Worm (Caenorhabditis elegans) whole organism, L2 larva: Measurements from ENCODE around the gene slc-25A10.

Source experiments
- C34F6.9 ChIP-seq: fragments of 150-350 bp; optimal IDR thresholded peaks from 2 replicates; lab custom pipeline; 2014; ENCODE audit warnings: missing biosample characterization, missing genetic modification characterization
- F13H6.1 ChIP-seq: sonication (generic microtip); optimal IDR thresholded peaks from 2 replicates; lab custom pipeline; 2016; ENCODE audit warnings: missing genetic modification characterization, missing compliant biosample characterization
- R02D3.7 ChIP-seq: fragments of 150-350 bp; optimal IDR thresholded peaks from 2 replicates; lab custom pipeline; 2014; ENCODE audit warnings: missing biosample characterization, missing genetic modification characterization
- ZK546.5 ChIP-seq: sonication (generic microtip); optimal IDR thresholded peaks from 2 replicates; lab custom pipeline; 2017; ENCODE audit warnings: missing biosample characterization, missing genetic modification characterization
- alr-1 ChIP-seq: fragments of 150-350 bp; optimal IDR thresholded peaks from 2 replicates; lab custom pipeline; 2014; ENCODE audit warnings: missing biosample characterization, missing genetic modification characterization
- aly-2 ChIP-seq: fragments of 150-350 bp; optimal IDR thresholded peaks from 2 replicates; lab custom pipeline; 2014; ENCODE audit warnings: missing biosample characterization, missing genetic modification characterization
- ama-1 ChIP-seq: fragments of 150-350 bp; optimal IDR thresholded peaks from 2 replicates; lab custom pipeline; 2018; ENCODE audit warnings: inconsistent platforms
- blmp-1 ChIP-seq: sonication (generic microtip); optimal IDR thresholded peaks from 2 replicates; lab custom pipeline; 2017; ENCODE audit warnings: missing genetic modification characterization, mild to moderate bottlenecking, missing compliant biosample characterization, antibody characterized with exemption, moderate library complexity; ENCODE audit not compliant: insufficient read depth
- ceh-16 ChIP-seq: fragments of 150-350 bp; optimal IDR thresholded peaks from 2 replicates; lab custom pipeline; 2014; ENCODE audit warnings: missing biosample characterization, missing genetic modification characterization
- crh-2 ChIP-seq: sonication (generic microtip); optimal IDR thresholded peaks from 2 replicates; lab custom pipeline; 2017; ENCODE audit warnings: missing biosample characterization, missing genetic modification characterization
- dmd-4 ChIP-seq: sonication (generic microtip); optimal IDR thresholded peaks from 2 replicates; lab custom pipeline; 2017; ENCODE audit warnings: missing biosample characterization, missing genetic modification characterization
- egl-27 ChIP-seq: sonication (generic microtip); optimal IDR thresholded peaks from 3 replicates; lab custom pipeline; 2017; ENCODE audit warnings: missing biosample characterization, missing genetic modification reagents, missing genetic modification characterization
- elt-3 ChIP-seq: sonication (generic microtip); optimal IDR thresholded peaks from 2 replicates; lab custom pipeline; 2017; ENCODE audit warnings: missing biosample characterization, missing genetic modification characterization
- fos-1 ChIP-seq: fragments of 150-350 bp; optimal IDR thresholded peaks from 2 replicates; lab custom pipeline; 2014; ENCODE audit warnings: missing biosample characterization, missing genetic modification characterization
- gmeb-1 ChIP-seq: fragments of 150-350 bp; optimal IDR thresholded peaks from 2 replicates; lab custom pipeline; 2014; ENCODE audit warnings: missing biosample characterization, missing genetic modification characterization
- lin-11 ChIP-seq: fragments of 150-350 bp; sonication (generic microtip); optimal IDR thresholded peaks from 2 replicates; lab custom pipeline; 2014; ENCODE audit warnings: missing biosample characterization, missing genetic modification characterization, inconsistent platforms, mixed read lengths
- lin-39 ChIP-seq: fragments of 150-350 bp; optimal IDR thresholded peaks from 2 replicates; lab custom pipeline; 2014; ENCODE audit warnings: missing biosample characterization, missing genetic modification reagents, missing genetic modification characterization
- lsy-2 ChIP-seq, 2 experiments: fragments of 150-350 bp in 1 of 2; sonication (generic microtip) in 1 of 2; optimal IDR thresholded peaks; 2 replicates each; lab custom pipeline; 2014 to 2017; ENCODE audit warnings: missing biosample characterization in 2 of 2, missing genetic modification characterization in 2 of 2
- mbf-1 ChIP-seq: sonication (generic microtip); optimal IDR thresholded peaks from 2 replicates; lab custom pipeline; 2017; ENCODE audit warnings: missing biosample characterization, missing genetic modification characterization
- mdl-1 ChIP-seq, 2 experiments: fragments of 150-350 bp in 1 of 2; sonication (generic microtip) in 1 of 2; optimal IDR thresholded peaks; 2 replicates each; lab custom pipeline; 2017; ENCODE audit warnings: missing biosample characterization in 2 of 2, missing genetic modification characterization in 2 of 2
- nhr-10 ChIP-seq: sonication (generic microtip); optimal IDR thresholded peaks from 2 replicates; lab custom pipeline; 2017; ENCODE audit warnings: missing biosample characterization, missing genetic modification characterization
- nhr-11 ChIP-seq: fragments of 150-350 bp; optimal IDR thresholded peaks from 2 replicates; lab custom pipeline; 2014; ENCODE audit warnings: missing biosample characterization, missing genetic modification characterization
- nhr-129 ChIP-seq: fragments of 150-350 bp; optimal IDR thresholded peaks from 2 replicates; lab custom pipeline; 2014; ENCODE audit warnings: missing biosample characterization, missing genetic modification characterization
- nhr-21 ChIP-seq: fragments of 150-350 bp; optimal IDR thresholded peaks from 2 replicates; lab custom pipeline; 2014; ENCODE audit warnings: missing biosample characterization, missing genetic modification characterization
- nhr-237 ChIP-seq: fragments of 150-350 bp; optimal IDR thresholded peaks from 2 replicates; lab custom pipeline; 2014; ENCODE audit warnings: missing biosample characterization, missing genetic modification characterization
- peb-1 ChIP-seq: fragments of 150-350 bp; optimal IDR thresholded peaks from 2 replicates; lab custom pipeline; 2014; ENCODE audit warnings: missing biosample characterization, missing genetic modification characterization
- sem-4 ChIP-seq: fragments of 150-350 bp; optimal IDR thresholded peaks from 2 replicates; lab custom pipeline; 2014; ENCODE audit warnings: missing biosample characterization, missing genetic modification reagents, missing genetic modification characterization
- skn-1 ChIP-seq: sonication (generic microtip); optimal IDR thresholded peaks from 2 replicates; lab custom pipeline; 2017; ENCODE audit warnings: missing biosample characterization, missing genetic modification characterization
- sma-3 ChIP-seq: sonication (generic microtip); optimal IDR thresholded peaks from 2 replicates; lab custom pipeline; 2016; ENCODE audit warnings: missing genetic modification reagents, missing genetic modification characterization, missing compliant biosample characterization
- sma-9 ChIP-seq, 2 experiments: fragments of 150-350 bp in 1 of 2; sonication (generic microtip) in 1 of 2; optimal IDR thresholded peaks; 2 replicates each; lab custom pipeline; 2014 to 2016; ENCODE audit warnings: missing genetic modification characterization in 2 of 2, mild to moderate bottlenecking in 1 of 2, missing biosample characterization in 1 of 2, missing compliant biosample characterization in 1 of 2, missing genetic modification reagents in 1 of 2, moderate library complexity in 1 of 2
- snpc-4 ChIP-seq: fragments of 150-350 bp; optimal IDR thresholded peaks from 2 replicates; lab custom pipeline; 2014; ENCODE audit warnings: missing biosample characterization, missing genetic modification characterization
- unc-39 ChIP-seq: fragments of 150-350 bp; optimal IDR thresholded peaks from 2 replicates; lab custom pipeline; 2014; ENCODE audit warnings: missing biosample characterization, missing genetic modification characterization
- unc-62 ChIP-seq: fragments of 150-350 bp; optimal IDR thresholded peaks from 2 replicates; lab custom pipeline; 2014; ENCODE audit warnings: missing biosample characterization, missing genetic modification reagents, missing genetic modification characterization
- zag-1 ChIP-seq: fragments of 150-350 bp; optimal IDR thresholded peaks from 2 replicates; lab custom pipeline; 2014; ENCODE audit warnings: missing biosample characterization, missing genetic modification characterization
- ztf-1 ChIP-seq: fragments of 200-800 bp; sonication (Bioruptor generic); conservative IDR thresholded peaks from 2 replicates; pipeline ENCODE4 v1.3.6; 2022; ENCODE audit warnings: missing genetic modification characterization, missing compliant biosample characterization
- ztf-11 ChIP-seq: sonication (generic microtip); optimal IDR thresholded peaks from 2 replicates; lab custom pipeline; 2017; ENCODE audit warnings: missing biosample characterization, missing genetic modification characterization
- ztf-4 ChIP-seq: fragments of 150-350 bp; optimal IDR thresholded peaks from 2 replicates; lab custom pipeline; 2014; ENCODE audit warnings: missing biosample characterization, missing genetic modification characterization

Gene slc-25A10

ce11 chrX:6747906-6748356, 22.5 kb upstream of the slc-25A10 start:
- TF ChIP-seq egl-27 (tag; lab: Kevin White, UChicago) (no peak), elt-3 (no peak), lin-39 (tag; lab: Kevin White, UChicago) (no peak), snpc-4 (no peak), F13H6.1 (tag; lab: Kevin White, UChicago) (peak; percentile 55), ztf-11 (tag; lab: Kevin White, UChicago) (no peak), R02D3.7 (tag; lab: Kevin White, UChicago) (no peak), sma-3 (peak; percentile 87), ztf-4 (no peak), unc-39 (no peak), nhr-129 (peak; percentile 78), ZK546.5 (tag; lab: Kevin White, UChicago) (no peak), blmp-1 (tag; lab: Kevin White, UChicago) (peak; percentile 0), nhr-21 (peak; percentile 23), ztf-1 (GFP tag; lab: Robert Waterston, UW) (no peak), peb-1 (no peak), unc-62 (GFP tag; lab: Kevin White, UChicago) (no peak), lin-11 (tag; lab: Kevin White, UChicago) (no peak), sma-9 (GFP tag; optimal IDR thresholded peaks at IDR 0.05; lab: Kevin White, UChicago) (peak; percentile 71), sma-9 (tag; optimal IDR thresholded peaks at IDR 0.05; lab: Kevin White, UChicago) (no peak), ceh-16 (tag; lab: Kevin White, UChicago) (no peak), lsy-2 (tag; optimal IDR thresholded peaks at IDR 0.05; lab: Kevin White, UChicago) (peak in 1 of 2 experiments; percentile 20), ama-1 (lab: Kevin White, UChicago) (no peak), aly-2 (tag; lab: Kevin White, UChicago) (no peak), nhr-237 (no peak), crh-2 (tag; lab: Kevin White, UChicago) (peak; percentile 50), fos-1 (tag; lab: Kevin White, UChicago) (peak; percentile 79), mdl-1 (tag; optimal IDR thresholded peaks at IDR 0.05; lab: Kevin White, UChicago) (peak; percentile 76 to 83), nhr-11 (no peak), nhr-10 (tag; lab: Kevin White, UChicago) (no peak), sem-4 (tag; lab: Kevin White, UChicago) (no peak), gmeb-1 (tag; lab: Kevin White, UChicago) (peak; percentile 8), skn-1 (tag; lab: Kevin White, UChicago) (no peak)

ce11 chrX:6746849-6747248, 21.4 kb upstream of the slc-25A10 start:
- peak; percentile 3 for TF ChIP-seq C34F6.9 (tag; lab: Kevin White, UChicago)
- TF ChIP-seq dmd-4 (tag; lab: Kevin White, UChicago) = no peak
- TF ChIP-seq F13H6.1 (tag; lab: Kevin White, UChicago) = no peak
- peak; percentile 2 for TF ChIP-seq sma-9 (GFP tag; optimal IDR thresholded peaks at IDR 0.05; lab: Kevin White, UChicago)
- TF ChIP-seq sma-9 (tag; optimal IDR thresholded peaks at IDR 0.05; lab: Kevin White, UChicago) = no peak
- TF ChIP-seq R02D3.7 (tag; lab: Kevin White, UChicago) = no peak
- peak; percentile 68 to 90 for TF ChIP-seq mdl-1 (tag; optimal IDR thresholded peaks at IDR 0.05; lab: Kevin White, UChicago)
- TF ChIP-seq lin-39 (tag; lab: Kevin White, UChicago) = no peak
- TF ChIP-seq fos-1 (tag; lab: Kevin White, UChicago) = no peak

DNA sequence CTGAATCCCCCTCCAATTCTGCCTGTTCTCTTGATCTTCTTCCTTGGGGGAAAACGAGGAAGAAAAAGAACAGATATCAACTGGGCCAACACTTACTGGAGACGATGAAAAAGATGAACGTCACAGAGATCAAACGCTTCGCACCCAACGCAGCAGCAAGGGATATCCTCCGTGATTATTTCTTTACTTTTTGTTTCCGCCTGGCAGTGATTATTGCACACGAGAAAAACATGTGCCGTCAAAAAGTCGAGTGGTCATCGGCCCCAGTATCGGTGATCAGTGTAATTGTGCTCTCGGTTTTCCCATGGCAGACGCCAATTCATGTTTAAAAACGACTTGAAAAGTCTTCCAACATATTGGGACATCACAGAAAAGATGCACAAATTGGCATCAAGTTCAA, 20.0 kb upstream of the slc-25A10 start:
- no peak for TF ChIP-seq alr-1 (tag; lab: Kevin White, UChicago)
- TF ChIP-seq aly-2 (tag; lab: Kevin White, UChicago) = no peak
- peak; percentile 45 for TF ChIP-seq nhr-21
- peak; percentile 63 for TF ChIP-seq nhr-129
- no peak for TF ChIP-seq elt-3
- no peak for TF ChIP-seq fos-1 (tag; lab: Kevin White, UChicago)
- TF ChIP-seq egl-27 (tag; lab: Kevin White, UChicago) = peak; percentile 16
- peak; percentile 66 for TF ChIP-seq F13H6.1 (tag; lab: Kevin White, UChicago)
- peak; percentile 89 for TF ChIP-seq sma-9 (GFP tag; optimal IDR thresholded peaks at IDR 0.05; lab: Kevin White, UChicago)
- no peak for TF ChIP-seq sma-9 (tag; optimal IDR thresholded peaks at IDR 0.05; lab: Kevin White, UChicago)
- TF ChIP-seq mdl-1 (tag; optimal IDR thresholded peaks at IDR 0.05; lab: Kevin White, UChicago) = peak; percentile 80 to 83
- no peak for TF ChIP-seq C34F6.9 (tag; lab: Kevin White, UChicago)

DNA sequence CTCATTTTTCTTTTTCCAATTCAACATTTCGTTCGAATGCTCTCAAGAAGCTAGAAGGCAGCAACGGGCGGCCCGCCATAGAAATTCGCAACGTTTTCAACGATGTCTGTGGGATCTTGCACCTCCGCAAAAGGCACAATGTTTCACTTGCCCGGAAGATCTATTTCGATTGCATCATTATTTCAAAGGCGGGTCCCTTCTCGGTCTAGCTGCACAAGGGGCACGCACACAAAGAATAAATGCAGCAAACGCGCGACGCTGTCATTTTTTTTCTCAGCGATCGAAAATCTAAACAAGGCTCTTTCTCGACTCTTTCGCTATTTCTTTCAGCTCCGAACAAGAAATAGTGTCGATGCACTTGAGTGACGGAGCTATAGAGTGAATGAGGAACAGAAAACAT, 19.5 kb upstream of the slc-25A10 start:
- TF ChIP-seq F13H6.1 (tag; lab: Kevin White, UChicago) (no peak), mbf-1 (tag; lab: Kevin White, UChicago) (no peak), nhr-129 (peak; percentile 80), aly-2 (tag; lab: Kevin White, UChicago) (no peak), zag-1 (tag; lab: Kevin White, UChicago) (peak; percentile 68), mdl-1 (tag; optimal IDR thresholded peaks at IDR 0.05; lab: Kevin White, UChicago) (peak; percentile 84 to 90), lsy-2 (tag; optimal IDR thresholded peaks at IDR 0.05; lab: Kevin White, UChicago) (peak in 1 of 2 experiments; percentile 6), sma-9 (GFP tag; optimal IDR thresholded peaks at IDR 0.05; lab: Kevin White, UChicago) (peak; percentile 54), sma-9 (tag; optimal IDR thresholded peaks at IDR 0.05; lab: Kevin White, UChicago) (no peak)
